Fruit fly (Drosophila melanogaster) whole organism, embryonic: ENCODE measurements around the gene dachs.

Experiments
- Awh ChIP-seq: fragments of 200-800 bp; sonication (Bioruptor generic); IDR thresholded peaks from 2 replicates; pipeline ENCODE4, ENCODE4 v1.3.6; 2022; ENCODE audit warnings: missing biosample characterization, missing genetic modification characterization
- Bdp1 ChIP-seq: fragments of 200-800 bp; sonication (Bioruptor generic); optimal IDR thresholded peaks from 3 replicates; lab custom pipeline; 2016; ENCODE audit warnings: missing biosample characterization, missing genetic modification characterization
- CG10366 ChIP-seq: fragments of 200-800 bp; sonication (Bioruptor generic); IDR thresholded peaks from 2 replicates; pipeline ENCODE4 v1.3.6; 2022; ENCODE audit warnings: missing biosample characterization, missing genetic modification characterization
- CG13287 ChIP-seq: fragments of 200-800 bp; sonication (Bioruptor generic); IDR thresholded peaks from 2 replicates; pipeline ENCODE4 v1.3.6; 2022; ENCODE audit warnings: missing biosample characterization, missing genetic modification characterization; ENCODE audit not compliant: partially characterized antibody
- CG13296 ChIP-seq: fragments of 200-800 bp; sonication (Bioruptor generic); optimal IDR thresholded peaks from 3 replicates; lab custom pipeline; 2018; ENCODE audit warnings: missing biosample characterization, mild to moderate bottlenecking, missing genetic modification characterization
- CG16813 ChIP-seq: fragments of 200-800 bp; sonication (Bioruptor generic); IDR thresholded peaks from 3 replicates; pipeline ENCODE4 v1.3.6; 2022; ENCODE audit warnings: missing biosample characterization, missing genetic modification characterization; ENCODE audit not compliant: partially characterized antibody
- CG17568 ChIP-seq: fragments of 200-800 bp; sonication (Bioruptor generic); optimal IDR thresholded peaks from 2 replicates; lab custom pipeline; 2018; ENCODE audit warnings: missing biosample characterization, mild to moderate bottlenecking, missing genetic modification characterization, moderate library complexity
- CG2116 ChIP-seq: fragments of 200-800 bp; sonication (Bioruptor generic); optimal IDR thresholded peaks from 3 replicates; lab custom pipeline; 2018; ENCODE audit warnings: missing biosample characterization, mild to moderate bottlenecking, missing genetic modification characterization
- CG2199 ChIP-seq: fragments of 200-800 bp; sonication (Bioruptor generic); IDR thresholded peaks from 3 replicates; pipeline ENCODE4 v1.3.6; 2022; ENCODE audit warnings: missing biosample characterization, missing genetic modification characterization
- CG2889 ChIP-seq: fragments of 200-800 bp; sonication (Bioruptor generic); IDR thresholded peaks from 3 replicates; pipeline ENCODE4 v1.3.6; 2022; ENCODE audit warnings: missing biosample characterization, missing genetic modification characterization
- CG31365 ChIP-seq: fragments of 200-800 bp; sonication (Bioruptor generic); optimal IDR thresholded peaks from 2 replicates; lab custom pipeline; 2018; ENCODE audit warnings: missing biosample characterization, mild to moderate bottlenecking, missing genetic modification characterization
- CG34422 ChIP-seq: fragments of 200-800 bp; sonication (Bioruptor generic); IDR thresholded peaks from 3 replicates; pipeline ENCODE4 v1.3.6; 2022; ENCODE audit warnings: missing biosample characterization, missing genetic modification characterization
- CG42726 ChIP-seq: fragments of 200-800 bp; sonication (Bioruptor generic); IDR thresholded peaks from 2 replicates; pipeline ENCODE4 v1.3.6; 2022; ENCODE audit warnings: missing biosample characterization, missing genetic modification characterization; ENCODE audit not compliant: partially characterized antibody
- CG6175 ChIP-seq: fragments of 200-800 bp; sonication (Bioruptor generic); IDR thresholded peaks from 3 replicates; pipeline ENCODE4 v1.3.6; 2022; ENCODE audit warnings: missing biosample characterization, missing genetic modification characterization
- CG6791 ChIP-seq: fragments of 200-800 bp; sonication (Bioruptor generic); IDR thresholded peaks from 3 replicates; pipeline ENCODE4 v1.3.6; 2022; ENCODE audit warnings: missing biosample characterization, missing genetic modification characterization; ENCODE audit not compliant: partially characterized antibody
- CG7928 ChIP-seq: fragments of 200-800 bp; sonication (Bioruptor generic); optimal IDR thresholded peaks from 2 replicates; lab custom pipeline; 2017; ENCODE audit warnings: missing biosample characterization, mild to moderate bottlenecking, missing genetic modification characterization
- CG7963 ChIP-seq: fragments of 200-800 bp; sonication (Bioruptor generic); IDR thresholded peaks from 3 replicates; pipeline ENCODE4 v1.3.6; 2022; ENCODE audit warnings: missing biosample characterization, missing genetic modification characterization; ENCODE audit not compliant: partially characterized antibody
- CG8281 ChIP-seq: fragments of 200-800 bp; sonication (Bioruptor generic); optimal IDR thresholded peaks from 2 replicates; lab custom pipeline; 2018; ENCODE audit warnings: missing biosample characterization, mild to moderate bottlenecking, missing genetic modification characterization, moderate library complexity
- Chrac-16 ChIP-seq: fragments of 200-800 bp; sonication (Bioruptor generic); optimal IDR thresholded peaks from 3 replicates; lab custom pipeline; 2016; ENCODE audit warnings: missing biosample characterization, missing genetic modification characterization
- Dbx ChIP-seq: fragments of 200-800 bp; sonication (Bioruptor generic); IDR thresholded peaks from 3 replicates; pipeline ENCODE4 v1.3.6; 2022; ENCODE audit warnings: missing biosample characterization, missing genetic modification characterization
- Dip3 ChIP-seq: fragments of 200-800 bp; sonication (Bioruptor generic); optimal IDR thresholded peaks from 3 replicates; lab custom pipeline; 2016; ENCODE audit warnings: missing biosample characterization, missing genetic modification characterization
- HLH4C ChIP-seq: fragments of 200-800 bp; sonication (Bioruptor generic); IDR thresholded peaks from 3 replicates; pipeline ENCODE4 v1.3.6; 2022; ENCODE audit warnings: missing biosample characterization, missing genetic modification characterization; ENCODE audit not compliant: partially characterized antibody
- HLHmδ ChIP-seq: fragments of 200-800 bp; sonication (Bioruptor generic); optimal IDR thresholded peaks from 2 replicates; lab custom pipeline; 2018; ENCODE audit warnings: missing biosample characterization, mild to moderate bottlenecking, missing genetic modification characterization, moderate library complexity
- Hand ChIP-seq: fragments of 200-800 bp; sonication (Bioruptor generic); optimal IDR thresholded peaks from 2 replicates; lab custom pipeline; 2017; ENCODE audit warnings: mild to moderate bottlenecking, missing biosample characterization, missing genetic modification reagents, missing genetic modification characterization
- Kr ChIP-seq: fragments of 200-800 bp; sonication (Bioruptor generic); optimal IDR thresholded peaks from 2 replicates; lab custom pipeline; 2017; ENCODE audit warnings: missing biosample characterization, mild to moderate bottlenecking, missing genetic modification characterization
- Med ChIP-seq: fragments of 200-800 bp; sonication (Bioruptor generic); peaks from one replicate; lab custom pipeline; 2016; ENCODE audit warnings: missing biosample characterization, missing genetic modification characterization, mild to moderate bottlenecking, inconsistent platforms, moderate library complexity
- Opbp ChIP-seq: fragments of 200-800 bp; sonication (Bioruptor generic); IDR thresholded peaks from 3 replicates; pipeline ENCODE4 v1.3.6; 2022; ENCODE audit warnings: missing biosample characterization, missing genetic modification characterization; ENCODE audit not compliant: partially characterized antibody
- Scr ChIP-seq: fragments of 200-800 bp; sonication (Bioruptor generic); IDR thresholded peaks from 2 replicates; pipeline ENCODE4 v1.3.6; 2022; ENCODE audit warnings: missing biosample characterization, missing genetic modification characterization; ENCODE audit not compliant: partially characterized antibody
- Stat92E ChIP-seq, 3 experiments: fragments of >200 bp in 2 of 3; fragments of 200-800 bp in 1 of 3; sonication (Bioruptor generic) in 1 of 3; optimal IDR thresholded peaks; 2 replicates each; lab custom pipeline; 2017 to 2019; ENCODE audit warnings: missing biosample characterization in 3 of 3, missing genetic modification characterization in 3 of 3, mild to moderate bottlenecking in 1 of 3, moderate library complexity in 1 of 3
- abd-A ChIP-seq: fragments of 200-800 bp; sonication (Bioruptor generic); optimal IDR thresholded peaks from 3 replicates; lab custom pipeline; 2019; ENCODE audit warnings: missing biosample characterization, mild to moderate bottlenecking, missing genetic modification characterization, moderate library complexity
- amos ChIP-seq: fragments of 200-800 bp; sonication (Bioruptor generic); IDR thresholded peaks from 2 replicates; pipeline ENCODE4 v1.3.6; 2022; ENCODE audit warnings: missing biosample characterization, missing genetic modification characterization; ENCODE audit not compliant: partially characterized antibody
- aop ChIP-seq: fragments of 200-800 bp; sonication (Bioruptor generic); IDR thresholded peaks from 2 replicates; pipeline ENCODE4 v1.3.6; 2022; ENCODE audit warnings: missing biosample characterization, missing genetic modification characterization
- ato ChIP-seq: fragments of 200-800 bp; sonication (Bioruptor generic); IDR thresholded peaks from 2 replicates; pipeline ENCODE4 v1.3.6; 2022; ENCODE audit warnings: missing biosample characterization, missing genetic modification characterization; ENCODE audit not compliant: partially characterized antibody
- bbx ChIP-seq: fragments of 200-800 bp; sonication (Bioruptor generic); IDR thresholded peaks from 2 replicates; pipeline ENCODE4 v1.3.6; 2022; ENCODE audit warnings: missing biosample characterization, missing genetic modification characterization; ENCODE audit not compliant: partially characterized antibody
- ci ChIP-seq: fragments of 200-800 bp; sonication (Bioruptor generic); IDR thresholded peaks from 3 replicates; pipeline ENCODE4 v1.3.6; 2022; ENCODE audit warnings: missing biosample characterization, missing genetic modification characterization
- fd3F ChIP-seq: fragments of 200-800 bp; sonication (Bioruptor generic); optimal IDR thresholded peaks from 2 replicates; lab custom pipeline; 2018; ENCODE audit warnings: missing biosample characterization, mild to moderate bottlenecking, missing genetic modification characterization, moderate library complexity
- gfzf ChIP-seq: fragments of 200-800 bp; sonication (Bioruptor generic); optimal IDR thresholded peaks from 2 replicates; lab custom pipeline; 2016; ENCODE audit warnings: missing biosample characterization, mild to moderate bottlenecking, missing genetic modification characterization, moderate library complexity
- hb ChIP-seq: fragments of 200-800 bp; sonication (Bioruptor generic); IDR thresholded peaks from 3 replicates; pipeline ENCODE4 v1.3.6; 2022; ENCODE audit warnings: missing biosample characterization, missing genetic modification characterization; ENCODE audit not compliant: partially characterized antibody
- knrl ChIP-seq: fragments of 200-800 bp; sonication (Bioruptor generic); IDR thresholded peaks from 3 replicates; pipeline ENCODE4 v1.3.6; 2022; ENCODE audit warnings: missing biosample characterization, missing genetic modification characterization; ENCODE audit not compliant: partially characterized antibody
- luna ChIP-seq: fragments of 200-800 bp; sonication (Bioruptor generic); optimal IDR thresholded peaks from 2 replicates; lab custom pipeline; 2016; ENCODE audit warnings: missing biosample characterization, missing genetic modification characterization
- mld ChIP-seq: fragments of 200-800 bp; sonication (Bioruptor generic); IDR thresholded peaks from 3 replicates; pipeline ENCODE4 v1.3.6; 2022; ENCODE audit warnings: missing biosample characterization, missing genetic modification characterization; ENCODE audit not compliant: partially characterized antibody
- pan ChIP-seq, 4 experiments: fragments of >200 bp in 3 of 4; fragments of 200-800 bp in 1 of 4; sonication (Bioruptor generic) in 1 of 4; optimal IDR thresholded peaks in 3 of 4; IDR thresholded peaks in 1 of 4; 2 replicates each; pipeline versions ENCODE4 v1.3.6 to Lab custom; 2017 to 2022; ENCODE audit warnings: missing biosample characterization in 2 of 4, missing genetic modification characterization in 2 of 4, mixed read lengths in 1 of 4
- sc ChIP-seq, 3 experiments: fragments of >200 bp in 2 of 3; fragments of 200-800 bp in 1 of 3; sonication (Bioruptor generic) in 1 of 3; optimal IDR thresholded peaks; 2 replicates in 2 of 3; 3 replicates in 1 of 3; lab custom pipeline; 2017; ENCODE audit warnings: mild to moderate bottlenecking in 1 of 3, missing biosample characterization in 1 of 3, missing genetic modification characterization in 1 of 3, missing genetic modification reagents in 1 of 3
- seq ChIP-seq: fragments of 200-800 bp; sonication (Bioruptor generic); IDR thresholded peaks from 2 replicates; pipeline ENCODE4 v1.3.6; 2022; ENCODE audit warnings: missing biosample characterization, missing genetic modification characterization
- sob ChIP-seq: fragments of 200-800 bp; sonication (Bioruptor generic); IDR thresholded peaks from 2 replicates; pipeline ENCODE4 v1.3.6; 2022; ENCODE audit warnings: missing biosample characterization, missing genetic modification characterization
- tx ChIP-seq: fragments of 200-800 bp; sonication (Bioruptor generic); optimal IDR thresholded peaks from 2 replicates; lab custom pipeline; 2016; ENCODE audit warnings: missing biosample characterization, missing genetic modification characterization
- wor ChIP-seq: fragments of 200-800 bp; sonication (Bioruptor generic); IDR thresholded peaks from 2 replicates; pipeline ENCODE4 v1.3.6; 2022; ENCODE audit warnings: missing biosample characterization, missing genetic modification characterization

The dachs gene

DNA sequence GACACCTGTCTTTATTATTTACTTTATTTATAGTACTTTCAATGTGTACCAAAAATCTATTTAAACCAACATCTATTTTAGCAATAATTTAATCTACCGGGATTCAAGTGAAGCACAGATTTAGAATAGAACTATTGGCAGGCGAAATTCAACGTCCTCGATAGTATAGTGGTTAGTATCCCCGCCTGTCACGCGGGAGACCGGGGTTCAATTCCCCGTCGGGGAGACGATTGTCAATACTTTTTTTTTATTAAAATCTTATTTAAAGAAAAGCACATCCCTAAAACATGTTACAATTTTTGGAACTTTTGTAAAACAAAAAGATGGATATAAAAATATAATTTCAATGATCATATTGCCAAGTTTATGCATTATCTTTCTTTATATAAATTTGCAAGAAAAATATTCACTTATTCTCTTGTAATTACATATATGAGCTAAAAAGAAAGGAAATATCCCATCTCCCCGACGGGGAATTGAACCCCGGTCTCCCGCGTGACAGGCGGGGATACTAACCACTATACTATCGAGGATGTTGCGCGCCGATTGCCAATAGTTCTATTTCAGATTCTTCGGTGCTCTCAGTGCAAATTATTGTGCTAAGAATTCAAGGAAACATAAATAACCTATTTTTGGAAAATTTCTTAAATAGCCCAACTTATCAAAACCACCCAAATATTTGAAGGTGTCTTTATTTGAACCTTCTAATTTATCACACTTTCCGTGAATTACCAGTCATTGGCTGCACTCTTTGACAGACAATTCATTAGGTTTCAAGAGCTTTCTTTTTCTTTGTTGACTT, 15.2 kb downstream of the dachs start, which contains the start of gene CG43796 (continued):
- TF ChIP-seq CG6791 (GFP tag; lab: Robert Waterston, UW) (peak; percentile 87), seq (GFP tag; lab: Robert Waterston, UW) (no peak), CG10366 (GFP tag; lab: Robert Waterston, UW) (no peak), knrl (GFP tag; lab: Robert Waterston, UW) (peak; percentile 51; the same call in 1 of the 3 replicates), amos (peak; percentile 69), CG42726 (GFP tag; lab: Robert Waterston, UW) (peak; percentile 41), aop (GFP tag; lab: Robert Waterston, UW) (no peak), Dip3 (GFP tag; lab: Kevin White, UChicago) (no peak), ato (GFP tag; lab: Robert Waterston, UW) (peak; percentile 47), mld (GFP tag; lab: Robert Waterston, UW) (peak; percentile 76; the same call in 2 of the 3 replicates), bbx (peak; percentile 77), fd3F (GFP tag; lab: Kevin White, UChicago) (no peak), HLH4C (GFP tag; lab: Robert Waterston, UW) (peak; percentile 68), CG2889 (no peak), CG7928 (GFP tag; lab: Kevin White, UChicago) (no peak), CG8281 (no peak), Kr (GFP tag; lab: Kevin White, UChicago) (no peak), Scr (peak; percentile 65), Dbx (GFP tag; lab: Robert Waterston, UW) (no peak), Bdp1 (GFP tag; lab: Kevin White, UChicago) (peak; percentile 97), CG2199 (no peak), luna (GFP tag; lab: Kevin White, UChicago) (no peak), CG7963 (GFP tag; lab: Robert Waterston, UW) (peak; percentile 65; the same call in 1 of the 3 replicates), gfzf (no peak), CG16813 (GFP tag; lab: Robert Waterston, UW) (peak; percentile 83), hb (GFP tag; lab: Robert Waterston, UW) (0 out of 3 replicates have a peak, but pooled peaks have one; percentile 50), Stat92E (GFP tag; optimal IDR thresholded peaks at IDR 0.05; lab: Kevin White, UChicago) (peak in 1 of 3 experiments; percentile 31), HLHmδ (GFP tag; lab: Kevin White, UChicago) (no peak), Chrac-16 (no peak), CG17568 (no peak), Opbp (peak; percentile 73; the same call in 2 of the 3 replicates), CG13287 (peak; percentile 13; the same call in 1 of the 2 replicates), sob (no peak)

DNA sequence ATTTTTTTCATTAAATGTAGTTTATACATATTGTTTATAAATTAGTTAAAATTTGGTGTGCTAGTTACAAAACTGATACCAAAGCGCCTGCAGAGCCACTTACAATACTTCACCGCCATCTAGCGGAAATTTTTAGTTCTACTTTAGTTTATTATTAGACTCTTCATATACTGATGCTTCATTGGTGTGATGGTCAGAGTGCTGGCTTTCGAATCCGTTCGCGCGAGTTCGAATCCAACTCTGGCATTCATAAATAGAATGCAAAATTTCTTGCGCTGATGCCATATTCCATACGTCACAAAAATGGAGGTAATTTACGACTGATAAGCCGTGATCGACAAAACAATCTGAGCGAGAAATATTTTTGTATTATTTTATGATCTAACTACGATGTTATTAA, 18.9 kb downstream of the dachs start:
- TF ChIP-seq wor (GFP tag; lab: Robert Waterston, UW), result no peak
- TF ChIP-seq abd-A (tag; lab: Kevin White, UChicago), result no peak
- peak; percentile 76 for TF ChIP-seq Med
- no peak for TF ChIP-seq CG6175 (GFP tag; lab: Robert Waterston, UW)
- no peak for TF ChIP-seq sc (optimal IDR thresholded peaks at IDR 0.05; lab: Kevin White, UChicago)
- TF ChIP-seq sc (GFP tag; optimal IDR thresholded peaks at IDR 0.05; lab: Kevin White, UChicago), result no peak
- TF ChIP-seq CG34422 (GFP tag; lab: Robert Waterston, UW), result no peak
- TF ChIP-seq Awh (GFP tag; lab: Robert Waterston, UW), result no peak
- TF ChIP-seq pan (optimal IDR thresholded peaks at IDR 0.05; lab: Kevin White, UChicago), result no peak
- peak in 1 of 2 experiments; percentile 11 for TF ChIP-seq pan (GFP tag; optimal IDR thresholded peaks at IDR 0.05 in 1 of 2, IDR thresholded peaks at IDR 0.05 in 1 of 2)
- TF ChIP-seq ci (GFP tag; lab: Robert Waterston, UW), result peak; percentile 24; the same call in 1 of the 3 replicates
- no peak for TF ChIP-seq Hand (GFP tag; lab: Kevin White, UChicago)
- no peak for TF ChIP-seq tx (GFP tag; lab: Kevin White, UChicago)
- TF ChIP-seq CG13296 (GFP tag; lab: Kevin White, UChicago), result no peak
- peak; percentile 50 for TF ChIP-seq CG31365 (tag; lab: Kevin White, UChicago)
- TF ChIP-seq CG2116, result no peak
- peak; percentile 63 for TF ChIP-seq amos
